Fruit fly (Drosophila melanogaster): Measurements from ENCODE around the gene Nep7.

- TF ChIP-seq CG8478 (optimal IDR thresholded peaks at IDR 0.05) (no peak), CTCF (optimal IDR thresholded peaks at IDR 0.05) (no peak)
Measured at dm6 chr3R:27945398-27945797, 9.3 kb upstream of the Nep7 start.
